Fruit fly (Drosophila melanogaster): ENCODE data around the gene GstD4.

The GstD4 gene

dm6 chr3R:12359837-12360236 is 14.1 kb upstream of the GstD4 start, which contains the start of gene CG4115:
Gene CG4115, plus strand, starts transcription at chr3R:12360008.
- TF ChIP-seq Dif (GFP tag; optimal IDR thresholded peaks at IDR 0.05; ENCODE audit: partially characterized antibody) (peak; percentile 20), woc (GFP tag; optimal IDR thresholded peaks at IDR 0.05) (peak; percentile 15), N (GFP tag; optimal IDR thresholded peaks at IDR 0.05) (no peak), Rel (GFP tag; optimal IDR thresholded peaks at IDR 0.05) (no peak), Rel (tag; optimal IDR thresholded peaks at IDR 0.05) (peak; percentile 94)

dm6 chr3R:12361962-12362497 is 11.9 kb upstream of the GstD4 start:
- TF ChIP-seq jim (GFP tag; optimal IDR thresholded peaks at IDR 0.05) (no peak), woc (GFP tag; optimal IDR thresholded peaks at IDR 0.05) (no peak), Myc (optimal IDR thresholded peaks at IDR 0.05) (no peak)

- no peak for TF ChIP-seq Rel (GFP tag; optimal IDR thresholded peaks at IDR 0.05)
- TF ChIP-seq Rel (tag; optimal IDR thresholded peaks at IDR 0.05): peak; percentile 3
- no peak for TF ChIP-seq lola (GFP tag; optimal IDR thresholded peaks at IDR 0.05)
- no peak for TF ChIP-seq tai (GFP tag; optimal IDR thresholded peaks at IDR 0.05)
- no peak for TF ChIP-seq N (GFP tag; optimal IDR thresholded peaks at IDR 0.05)
Observed at dm6 chr3R:12363544-12363943, 10.4 kb upstream of the GstD4 start.

- TF ChIP-seq fru (GFP tag; optimal IDR thresholded peaks at IDR 0.05): no peak
- TF ChIP-seq ey (GFP tag; optimal IDR thresholded peaks at IDR 0.05): no peak
- TF ChIP-seq usp (GFP tag; optimal IDR thresholded peaks at IDR 0.05): no peak
- TF ChIP-seq dsf (GFP tag; optimal IDR thresholded peaks at IDR 0.05; ENCODE audit: borderline replicate concordance): no peak
- TF ChIP-seq CG9705 (GFP tag; optimal IDR thresholded peaks at IDR 0.05): no peak
- TF ChIP-seq Abd-B (GFP tag; optimal IDR thresholded peaks at IDR 0.05): no peak
- TF ChIP-seq dmrt93B (GFP tag; optimal IDR thresholded peaks at IDR 0.05): no peak
- TF ChIP-seq foxo (GFP tag; optimal IDR thresholded peaks at IDR 0.05): no peak
- no peak for TF ChIP-seq lola (GFP tag; optimal IDR thresholded peaks at IDR 0.05)
- no peak for TF ChIP-seq Hr78 (GFP tag; optimal IDR thresholded peaks at IDR 0.05)
- no peak for TF ChIP-seq GATAd (GFP tag; optimal IDR thresholded peaks at IDR 0.05)
- no peak for TF ChIP-seq Myc (optimal IDR thresholded peaks at IDR 0.05)
- no peak for TF ChIP-seq jim (GFP tag; optimal IDR thresholded peaks at IDR 0.05)
Observed at dm6 chr3R:12364580-12364979, 9.3 kb upstream of the GstD4 start, which contains the start of gene Tim17a1. Gene Tim17a1, minus strand, starts transcription at chr3R:12364680.

dm6 chr3R:12365264-12365840 is 8.5 kb upstream of the GstD4 start, which contains the start of gene GstD10:
Gene GstD10, minus strand, starts transcription at chr3R:12365735.
- TF ChIP-seq lola (GFP tag; optimal IDR thresholded peaks at IDR 0.05): no peak
- TF ChIP-seq Vsx2 (GFP tag; optimal IDR thresholded peaks at IDR 0.05; ENCODE audit: partially characterized antibody): no peak
- no peak for TF ChIP-seq OdsH (GFP tag; optimal IDR thresholded peaks at IDR 0.05)
- TF ChIP-seq Myc (optimal IDR thresholded peaks at IDR 0.05): no peak
- TF ChIP-seq pan (optimal IDR thresholded peaks at IDR 0.05): no peak
- no peak for TF ChIP-seq CG32264 (GFP tag; optimal IDR thresholded peaks at IDR 0.05)
- no peak for TF ChIP-seq Jra (GFP tag; optimal IDR thresholded peaks at IDR 0.05)

dm6 chr3R:12365887-12366286 is 8.0 kb upstream of the GstD4 start:
- TF ChIP-seq Abd-B (GFP tag; optimal IDR thresholded peaks at IDR 0.05) (no peak), usp (GFP tag; optimal IDR thresholded peaks at IDR 0.05) (no peak), tai (GFP tag; optimal IDR thresholded peaks at IDR 0.05) (no peak), Hr83 (GFP tag; optimal IDR thresholded peaks at IDR 0.05; ENCODE audit: poor library complexity, severe bottlenecking) (no peak), ey (GFP tag; optimal IDR thresholded peaks at IDR 0.05) (no peak), OdsH (GFP tag; optimal IDR thresholded peaks at IDR 0.05) (no peak), dl (GFP tag; optimal IDR thresholded peaks at IDR 0.05; ENCODE audit: insufficient read depth in 1 of 2, partially characterized antibody in 2 of 2) (no peak), sv (GFP tag; optimal IDR thresholded peaks at IDR 0.05) (no peak), Dif (GFP tag; optimal IDR thresholded peaks at IDR 0.05; ENCODE audit: partially characterized antibody) (no peak), foxo (GFP tag; optimal IDR thresholded peaks at IDR 0.05) (no peak), lola (GFP tag; optimal IDR thresholded peaks at IDR 0.05) (no peak), h (GFP tag; optimal IDR thresholded peaks at IDR 0.05) (no peak), Myc (optimal IDR thresholded peaks at IDR 0.05) (no peak), Rel (GFP tag; optimal IDR thresholded peaks at IDR 0.05) (no peak), Rel (tag; optimal IDR thresholded peaks at IDR 0.05) (no peak)

All from whole organism, wandering third instar larva.